Fruit fly (Drosophila melanogaster): ENCODE data around the gene Gba1a.
A peak's percentile ranks its signal among the peaks of the same experiment; 100 is the strongest.

Gba1a gene

dm6 chr3R:23726740-23727139 lies 26.3 kb downstream of the Gba1a start (continued):
- TF ChIP-seq hkb (optimal IDR thresholded peaks at IDR 0.05) (no peak), hkb (GFP tag; IDR thresholded peaks at IDR 0.05) (peak; percentile 89), Ets65A (GFP tag) (peak; percentile 76), gem (tag; optimal IDR thresholded peaks at IDR 0.05) (peak; percentile 88), CG17829 (tag; optimal IDR thresholded peaks at IDR 0.05) (peak; percentile 75), CG17385 (GFP tag; optimal IDR thresholded peaks at IDR 0.05) (peak; percentile 72), CoRest (tag; optimal IDR thresholded peaks at IDR 0.05) (peak; percentile 81), CG7928 (GFP tag; optimal IDR thresholded peaks at IDR 0.05) (peak; percentile 55), CG33557 (GFP tag; optimal IDR thresholded peaks at IDR 0.05) (no peak), CG5245 (GFP tag; optimal IDR thresholded peaks at IDR 0.05) (peak; percentile 22), Neu2 (GFP tag; optimal IDR thresholded peaks at IDR 0.05; ENCODE audit: borderline replicate concordance) (no peak), Sry-δ (GFP tag; optimal IDR thresholded peaks at IDR 0.05) (peak; percentile 14), CG18476 (GFP tag; optimal IDR thresholded peaks at IDR 0.05) (peak; percentile 65), ranshi (GFP tag; IDR thresholded peaks at IDR 0.05) (peak; percentile 73), Lpt (GFP tag; optimal IDR thresholded peaks at IDR 0.05) (no peak), CG10209 (GFP tag; optimal IDR thresholded peaks at IDR 0.05) (peak; percentile 75), CrebB (tag; optimal IDR thresholded peaks at IDR 0.05) (peak; percentile 66), bbx (GFP tag; IDR thresholded peaks at IDR 0.05; ENCODE audit: partially characterized antibody) (no peak), CG11504 (tag; optimal IDR thresholded peaks at IDR 0.05) (peak; percentile 83), ATbp (GFP tag; optimal IDR thresholded peaks at IDR 0.05) (peak; percentile 46), Sin3A (optimal IDR thresholded peaks at IDR 0.05) (no peak), pzg (GFP tag; optimal IDR thresholded peaks at IDR 0.05) (no peak), lmd (GFP tag; IDR thresholded peaks at IDR 0.05) (peak; percentile 79), CG10267 (tag; optimal IDR thresholded peaks at IDR 0.05) (peak; percentile 63), H15 (GFP tag; IDR thresholded peaks at IDR 0.05) (peak; percentile 60; the same call in 1 of the 3 replicates), CG9609 (GFP tag; optimal IDR thresholded peaks at IDR 0.05) (peak; percentile 43), CG14050 (GFP tag; IDR thresholded peaks at IDR 0.05) (peak; percentile 67), CG17359 (tag; optimal IDR thresholded peaks at IDR 0.05) (peak; percentile 85), ttk (GFP tag; IDR thresholded peaks at IDR 0.05) (peak; percentile 64), CG1529 (GFP tag; optimal IDR thresholded peaks at IDR 0.05) (no peak), C15 (GFP tag; IDR thresholded peaks at IDR 0.05) (0 out of 3 replicates have a peak, but pooled peaks have one; percentile 50), Ada2b (GFP tag; IDR thresholded peaks at IDR 0.05) (peak; percentile 85), CG10321 (GFP tag; IDR thresholded peaks at IDR 0.05) (peak; percentile 53), bigmax (GFP tag; optimal IDR thresholded peaks at IDR 0.05) (no peak), CG17802 (tag; optimal IDR thresholded peaks at IDR 0.05) (peak; percentile 5), grau (tag; optimal IDR thresholded peaks at IDR 0.05) (peak; percentile 87), slp2 (GFP tag; optimal IDR thresholded peaks at IDR 0.05) (peak; percentile 61), crc (GFP tag; optimal IDR thresholded peaks at IDR 0.05) (peak; percentile 53), sob (GFP tag; IDR thresholded peaks at IDR 0.05) (peak; percentile 89), Sox100B (GFP tag; optimal IDR thresholded peaks at IDR 0.05) (peak; percentile 62), CG16863 (GFP tag; optimal IDR thresholded peaks at IDR 0.05) (peak; percentile 50), CG13775 (GFP tag; optimal IDR thresholded peaks at IDR 0.05) (peak; percentile 81), oc (tag; optimal IDR thresholded peaks at IDR 0.05) (no peak), zf30C (GFP tag; optimal IDR thresholded peaks at IDR 0.05) (no peak), B-H2 (GFP tag; optimal IDR thresholded peaks at IDR 0.05) (peak; percentile 57), ash1 (GFP tag; optimal IDR thresholded peaks at IDR 0.05) (peak; percentile 41), CG7357 (GFP tag; IDR thresholded peaks at IDR 0.05) (peak; percentile 67), fd102C (GFP tag; optimal IDR thresholded peaks at IDR 0.05) (no peak), gcm2 (GFP tag; optimal IDR thresholded peaks at IDR 0.05) (peak; percentile 54), Kr (GFP tag; optimal IDR thresholded peaks at IDR 0.05) (no peak), cad (GFP tag; optimal IDR thresholded peaks at IDR 0.05) (no peak), HmgZ (tag; optimal IDR thresholded peaks at IDR 0.05) (peak; percentile 77)
